Fruit fly (Drosophila melanogaster) whole organism, embryonic: ENCODE measurements around the gene bol.
A peak's percentile ranks its signal among the peaks of the same experiment; 100 is the strongest.

Experiments
- Asciz ChIP-seq: fragments of 200-800 bp; sonication (Bioruptor generic); optimal IDR thresholded peaks from 2 replicates; lab custom pipeline; 2017; ENCODE audit warnings: missing biosample characterization, mild to moderate bottlenecking, missing genetic modification characterization, missing genetic modification reagents
- Atf6 ChIP-seq: fragments of 200-800 bp; sonication (Bioruptor generic); IDR thresholded peaks from 2 replicates; pipeline ENCODE4 v1.3.6; 2022; ENCODE audit warnings: missing biosample characterization, missing genetic modification characterization
- CG12299 ChIP-seq: fragments of 200-800 bp; sonication (Bioruptor generic); optimal IDR thresholded peaks from 2 replicates; lab custom pipeline; 2018; ENCODE audit warnings: missing biosample characterization, mild to moderate bottlenecking, missing genetic modification characterization
- CG12391 ChIP-seq: fragments of 200-800 bp; sonication (Bioruptor generic); optimal IDR thresholded peaks from 3 replicates; lab custom pipeline; 2018; ENCODE audit warnings: missing biosample characterization, mild to moderate bottlenecking, missing genetic modification characterization, moderate library complexity
- CG13287 ChIP-seq: fragments of 200-800 bp; sonication (Bioruptor generic); IDR thresholded peaks from 2 replicates; pipeline ENCODE4 v1.3.6; 2022; ENCODE audit warnings: missing biosample characterization, missing genetic modification characterization; ENCODE audit not compliant: partially characterized antibody
- CG13424 ChIP-seq: fragments of 200-800 bp; sonication (Bioruptor generic); optimal IDR thresholded peaks from 2 replicates; lab custom pipeline; 2019; ENCODE audit warnings: missing biosample characterization, mild to moderate bottlenecking, missing genetic modification characterization, moderate library complexity
- CG13894 ChIP-seq: fragments of 200-800 bp; sonication (Bioruptor generic); optimal IDR thresholded peaks from 3 replicates; lab custom pipeline; 2018; ENCODE audit warnings: missing biosample characterization, mild to moderate bottlenecking, missing genetic modification characterization, moderate library complexity
- CG14014 ChIP-seq: fragments of 200-800 bp; sonication (Bioruptor generic); IDR thresholded peaks from 2 replicates; pipeline ENCODE4 v1.3.6; 2022; ENCODE audit warnings: missing biosample characterization, missing genetic modification characterization
- CG16815 ChIP-seq: fragments of 200-800 bp; sonication (Bioruptor generic); optimal IDR thresholded peaks from 3 replicates; lab custom pipeline; 2017; ENCODE audit warnings: missing biosample characterization, mild to moderate bottlenecking, missing genetic modification characterization
- CG1832 ChIP-seq: fragments of 200-800 bp; sonication (Bioruptor generic); optimal IDR thresholded peaks from 2 replicates; lab custom pipeline; 2017; ENCODE audit warnings: missing biosample characterization, mild to moderate bottlenecking, missing genetic modification characterization, inconsistent platforms
- CG2712 ChIP-seq: fragments of 200-800 bp; optimal IDR thresholded peaks from 3 replicates; lab custom pipeline; 2019; ENCODE audit warnings: missing biosample characterization, mild to moderate bottlenecking, missing genetic modification characterization, moderate library complexity
- CG31441 ChIP-seq: fragments of 200-800 bp; sonication (Bioruptor generic); IDR thresholded peaks from 2 replicates; pipeline ENCODE4 v1.3.6; 2022; ENCODE audit warnings: missing biosample characterization, missing genetic modification characterization
- CG32532 ChIP-seq: fragments of 200-800 bp; sonication (Bioruptor generic); IDR thresholded peaks from 2 replicates; pipeline ENCODE4 v1.3.6; 2022; ENCODE audit warnings: missing biosample characterization, missing genetic modification characterization
- CG32767 ChIP-seq: fragments of 200-800 bp; sonication (Bioruptor generic); IDR thresholded peaks from 2 replicates; pipeline ENCODE4 v1.3.6; 2022; ENCODE audit warnings: missing biosample characterization, missing genetic modification characterization
- CG34376 ChIP-seq: fragments of 200-800 bp; sonication (Bioruptor generic); optimal IDR thresholded peaks from 2 replicates; lab custom pipeline; 2018; ENCODE audit warnings: missing biosample characterization, mild to moderate bottlenecking, missing genetic modification characterization
- CG3726 ChIP-seq: fragments of 200-800 bp; sonication (Bioruptor generic); IDR thresholded peaks from 3 replicates; pipeline ENCODE4, ENCODE4 v1.3.6; 2022; ENCODE audit warnings: missing biosample characterization, missing genetic modification characterization
- CG3847 ChIP-seq: fragments of 200-800 bp; sonication (Bioruptor generic); IDR thresholded peaks from 2 replicates; pipeline ENCODE4 v1.3.6; 2022; ENCODE audit warnings: missing biosample characterization, missing genetic modification characterization
- CG9437 ChIP-seq: fragments of 200-800 bp; sonication (Bioruptor generic); optimal IDR thresholded peaks from 2 replicates; lab custom pipeline; 2018; ENCODE audit warnings: missing biosample characterization, mild to moderate bottlenecking, missing genetic modification characterization
- CG9797 ChIP-seq: fragments of 200-800 bp; sonication (Bioruptor generic); optimal IDR thresholded peaks from 3 replicates; lab custom pipeline; 2018; ENCODE audit warnings: missing biosample characterization, mild to moderate bottlenecking, missing genetic modification characterization
- CkIIα-i1 ChIP-seq: fragments of 200-800 bp; sonication (Bioruptor generic); IDR thresholded peaks from 2 replicates; pipeline ENCODE4 v1.3.6; 2022; ENCODE audit warnings: missing biosample characterization, missing genetic modification characterization
- D19A ChIP-seq: fragments of 200-800 bp; optimal IDR thresholded peaks from 3 replicates; lab custom pipeline; 2019; ENCODE audit warnings: missing biosample characterization, mild to moderate bottlenecking, missing genetic modification characterization, moderate library complexity
- Doc2 ChIP-seq: fragments of 200-800 bp; sonication (Bioruptor generic); IDR thresholded peaks from 2 replicates; pipeline ENCODE4 v1.3.6; 2022; ENCODE audit warnings: missing biosample characterization, missing genetic modification characterization
- Fer3 ChIP-seq: fragments of 200-800 bp; sonication (Bioruptor generic); optimal IDR thresholded peaks from 2 replicates; lab custom pipeline; 2018; ENCODE audit warnings: missing biosample characterization, mild to moderate bottlenecking, missing genetic modification characterization, moderate library complexity
- HmgD ChIP-seq: fragments of 200-800 bp; sonication (Bioruptor generic); optimal IDR thresholded peaks from 3 replicates; lab custom pipeline; 2016; ENCODE audit warnings: missing biosample characterization, missing genetic modification characterization
- Kr ChIP-seq: fragments of 200-800 bp; sonication (Bioruptor generic); optimal IDR thresholded peaks from 2 replicates; lab custom pipeline; 2017; ENCODE audit warnings: missing biosample characterization, mild to moderate bottlenecking, missing genetic modification characterization
- MBD-R2 ChIP-seq: fragments of 200-800 bp; sonication (Bioruptor generic); IDR thresholded peaks from 2 replicates; pipeline ENCODE4 v1.3.6; 2022; ENCODE audit warnings: missing biosample characterization, missing genetic modification characterization
- Med ChIP-seq: fragments of 200-800 bp; sonication (Bioruptor generic); peaks from one replicate; lab custom pipeline; 2016; ENCODE audit warnings: missing biosample characterization, missing genetic modification characterization, mild to moderate bottlenecking, inconsistent platforms, moderate library complexity
- NC2α ChIP-seq: fragments of 200-800 bp; sonication (Bioruptor generic); optimal IDR thresholded peaks from 2 replicates; lab custom pipeline; 2016; ENCODE audit warnings: missing biosample characterization, missing genetic modification characterization
- Oaz ChIP-seq: fragments of 200-800 bp; sonication (Bioruptor generic); IDR thresholded peaks from 2 replicates; pipeline ENCODE4 v1.3.6; 2022; ENCODE audit warnings: missing biosample characterization, missing genetic modification characterization
- Pdp1 ChIP-seq, 2 experiments: fragments of 200-800 bp; sonication (Bioruptor generic); optimal IDR thresholded peaks; 3 replicates each; lab custom pipeline; 2016; ENCODE audit warnings: missing biosample characterization in 2 of 2, missing genetic modification characterization in 2 of 2, mild to moderate bottlenecking in 1 of 2, moderate library complexity in 1 of 2
- abd-A ChIP-seq: fragments of 200-800 bp; sonication (Bioruptor generic); optimal IDR thresholded peaks from 3 replicates; lab custom pipeline; 2019; ENCODE audit warnings: missing biosample characterization, mild to moderate bottlenecking, missing genetic modification characterization, moderate library complexity
- amos ChIP-seq: fragments of 200-800 bp; sonication (Bioruptor generic); IDR thresholded peaks from 2 replicates; pipeline ENCODE4 v1.3.6; 2022; ENCODE audit warnings: missing biosample characterization, missing genetic modification characterization; ENCODE audit not compliant: partially characterized antibody
- dimm ChIP-seq: fragments of 200-800 bp; sonication (Bioruptor generic); IDR thresholded peaks from 2 replicates; pipeline ENCODE4 v1.3.6; 2022; ENCODE audit warnings: missing biosample characterization, missing genetic modification characterization
- dm ChIP-seq: fragments of 200-800 bp; sonication (Bioruptor generic); optimal IDR thresholded peaks from 3 replicates; lab custom pipeline; 2016; ENCODE audit warnings: missing biosample characterization, missing genetic modification characterization
- gsb-n ChIP-seq: fragments of 200-800 bp; sonication (Bioruptor generic); optimal IDR thresholded peaks from 3 replicates; lab custom pipeline; 2018; ENCODE audit warnings: missing biosample characterization, mild to moderate bottlenecking, missing genetic modification characterization
- hkb ChIP-seq, 2 experiments: fragments of 200-800 bp in 1 of 2; fragments of >200 bp in 1 of 2; sonication (Bioruptor generic) in 1 of 2; IDR thresholded peaks in 1 of 2; optimal IDR thresholded peaks in 1 of 2; 2 replicates each; pipeline versions ENCODE4 v1.3.6 to Lab custom; 2017 to 2022; ENCODE audit warnings: missing biosample characterization in 1 of 2, missing genetic modification characterization in 1 of 2
- kah ChIP-seq: fragments of 200-800 bp; sonication (Bioruptor generic); optimal IDR thresholded peaks from 2 replicates; lab custom pipeline; 2018; ENCODE audit warnings: missing biosample characterization, mild to moderate bottlenecking, missing genetic modification characterization
- knrl ChIP-seq: fragments of 200-800 bp; sonication (Bioruptor generic); IDR thresholded peaks from 3 replicates; pipeline ENCODE4 v1.3.6; 2022; ENCODE audit warnings: missing biosample characterization, missing genetic modification characterization; ENCODE audit not compliant: partially characterized antibody
- mld ChIP-seq: fragments of 200-800 bp; sonication (Bioruptor generic); IDR thresholded peaks from 3 replicates; pipeline ENCODE4 v1.3.6; 2022; ENCODE audit warnings: missing biosample characterization, missing genetic modification characterization; ENCODE audit not compliant: partially characterized antibody
- nau ChIP-seq: fragments of 200-800 bp; sonication (Bioruptor generic); optimal IDR thresholded peaks from 3 replicates; lab custom pipeline; 2017; ENCODE audit warnings: missing biosample characterization, mild to moderate bottlenecking, missing genetic modification characterization, missing genetic modification reagents
- oc ChIP-seq: fragments of 200-800 bp; sonication (Bioruptor generic); optimal IDR thresholded peaks from 2 replicates; lab custom pipeline; 2018; ENCODE audit warnings: missing biosample characterization, mild to moderate bottlenecking, missing genetic modification characterization, moderate library complexity
- org-1 ChIP-seq: fragments of 200-800 bp; sonication (Bioruptor generic); optimal IDR thresholded peaks from 2 replicates; lab custom pipeline; 2017; ENCODE audit warnings: missing biosample characterization, missing genetic modification characterization
- pros ChIP-seq: fragments of 200-800 bp; sonication (Bioruptor generic); optimal IDR thresholded peaks from 3 replicates; lab custom pipeline; 2019; ENCODE audit warnings: missing biosample characterization, mild to moderate bottlenecking, missing genetic modification characterization, moderate library complexity
- psq ChIP-seq: fragments of 200-800 bp; sonication (Bioruptor generic); optimal IDR thresholded peaks from 2 replicates; lab custom pipeline; 2017; ENCODE audit warnings: missing biosample characterization, missing genetic modification characterization
- sqz ChIP-seq: fragments of 200-800 bp; sonication (Bioruptor generic); optimal IDR thresholded peaks from 3 replicates; lab custom pipeline; 2018; ENCODE audit warnings: missing biosample characterization, mild to moderate bottlenecking, missing genetic modification characterization
- unc-4 ChIP-seq: fragments of 200-800 bp; sonication (Bioruptor generic); IDR thresholded peaks from 2 replicates; pipeline ENCODE4 v1.3.6; 2022; ENCODE audit warnings: missing biosample characterization, missing genetic modification characterization; ENCODE audit not compliant: partially characterized antibody
- unpg ChIP-seq: fragments of 200-800 bp; sonication (Bioruptor generic); optimal IDR thresholded peaks from 3 replicates; lab custom pipeline; 2018; ENCODE audit warnings: missing biosample characterization, mild to moderate bottlenecking, missing genetic modification characterization, moderate library complexity
- zf30C ChIP-seq: fragments of 200-800 bp; sonication (Bioruptor generic); optimal IDR thresholded peaks from 3 replicates; lab custom pipeline; 2018; ENCODE audit warnings: missing biosample characterization, mild to moderate bottlenecking, missing genetic modification characterization
- zfh1 ChIP-seq: fragments of 200-800 bp; sonication (Bioruptor generic); IDR thresholded peaks from 3 replicates; pipeline ENCODE4 v1.3.6; 2022; ENCODE audit warnings: missing biosample characterization, missing genetic modification characterization

The bol gene

dm6 chr3L:9134349-9134748, at the start of gene bol, which contains the start of gene Dhpr (continued):
- peak; percentile 39 for TF ChIP-seq Asciz (GFP tag; lab: Kevin White, UChicago)
- TF ChIP-seq Fer3 = no peak
- peak; percentile 38; the same call in 1 of the 2 replicates for TF ChIP-seq CG3847 (GFP tag; lab: Robert Waterston, UW)
- no peak; the same call in 1 of the 2 replicates for TF ChIP-seq CG32532 (GFP tag; lab: Robert Waterston, UW)
- peak; percentile 4; the same call in 1 of the 3 replicates for TF ChIP-seq zfh1
- TF ChIP-seq CG34376 = peak; percentile 52
- TF ChIP-seq kah (GFP tag; lab: Kevin White, UChicago) = peak; percentile 96
- peak; percentile 98 for TF ChIP-seq CG9797 (GFP tag; lab: Kevin White, UChicago)
- TF ChIP-seq Pdp1 (GFP tag; optimal IDR thresholded peaks at IDR 0.05; lab: Kevin White, UChicago) = peak in 1 of 2 experiments; percentile 44
- no peak for TF ChIP-seq D19A (tag; lab: Kevin White, UChicago)
- peak; percentile 81 for TF ChIP-seq Med (GFP tag; lab: Kevin White, UChicago)
- TF ChIP-seq unpg (GFP tag; lab: Kevin White, UChicago) = peak; percentile 0
- TF ChIP-seq CG16815 (GFP tag; lab: Kevin White, UChicago) = no peak
- peak; percentile 75 for TF ChIP-seq HmgD (GFP tag; lab: Kevin White, UChicago)
- TF ChIP-seq CG1832 (GFP tag; lab: Kevin White, UChicago) = peak; percentile 67
- peak; percentile 12 for TF ChIP-seq CG12391 (tag; lab: Kevin White, UChicago)
- TF ChIP-seq knrl (GFP tag; lab: Robert Waterston, UW) = peak; percentile 35; the same call in 1 of the 3 replicates
- peak; percentile 26 for TF ChIP-seq oc (tag; lab: Kevin White, UChicago)
- peak; percentile 56 for TF ChIP-seq abd-A (tag; lab: Kevin White, UChicago)
- peak; percentile 21; the same call in 1 of the 2 replicates for TF ChIP-seq CG31441 (GFP tag; lab: Robert Waterston, UW)
- TF ChIP-seq CG13424 = no peak
- TF ChIP-seq CG13287 (GFP tag; lab: Robert Waterston, UW) = peak; percentile 75
- peak; percentile 42 for TF ChIP-seq dm (GFP tag; lab: Kevin White, UChicago)
- peak; percentile 43; the same call in 1 of the 2 replicates for TF ChIP-seq amos (GFP tag; lab: Robert Waterston, UW)
- TF ChIP-seq CG13894 (tag; lab: Kevin White, UChicago) = peak; percentile 68
- TF ChIP-seq MBD-R2 (GFP tag; lab: Robert Waterston, UW) = peak; percentile 96
- TF ChIP-seq zf30C (GFP tag; lab: Kevin White, UChicago) = no peak
- TF ChIP-seq CG3726 (GFP tag; lab: Robert Waterston, UW) = no peak
- peak; percentile 2 for TF ChIP-seq CG2712 (tag; lab: Kevin White, UChicago)
- peak; percentile 83 for TF ChIP-seq CG9437 (GFP tag; lab: Kevin White, UChicago)
- no peak for TF ChIP-seq hkb (optimal IDR thresholded peaks at IDR 0.05; lab: Kevin White, UChicago)
- TF ChIP-seq hkb (GFP tag; IDR thresholded peaks at IDR 0.05; lab: Robert Waterston, UW) = peak; percentile 33; the same call in 1 of the 2 replicates
- TF ChIP-seq CG14014 (GFP tag; lab: Robert Waterston, UW) = 0 out of 2 replicates have a peak, but pooled peaks have one; percentile 6
- TF ChIP-seq NC2α (GFP tag; lab: Kevin White, UChicago) = no peak
- TF ChIP-seq CG12299 (tag; lab: Kevin White, UChicago) = peak; percentile 31
- peak; percentile 22 for TF ChIP-seq gsb-n
- TF ChIP-seq dimm = no peak
- no peak for TF ChIP-seq pros (GFP tag; lab: Kevin White, UChicago)
- TF ChIP-seq sqz (GFP tag; lab: Kevin White, UChicago) = peak; percentile 49
- peak; percentile 35; the same call in 1 of the 2 replicates for TF ChIP-seq Atf6 (GFP tag; lab: Robert Waterston, UW)
- peak; percentile 17; the same call in 1 of the 2 replicates for TF ChIP-seq CG32767 (GFP tag; lab: Robert Waterston, UW)
- no peak for TF ChIP-seq CkIIα-i1 (GFP tag; lab: Robert Waterston, UW)
- no peak for TF ChIP-seq mld
- no peak for TF ChIP-seq psq (GFP tag; lab: Kevin White, UChicago)
- no peak for TF ChIP-seq Doc2 (GFP tag; lab: Robert Waterston, UW)
- peak; percentile 56 for TF ChIP-seq unc-4
- no peak for TF ChIP-seq Kr (GFP tag; lab: Kevin White, UChicago)
- TF ChIP-seq Oaz (GFP tag; lab: Robert Waterston, UW) = no peak
- no peak for TF ChIP-seq org-1 (GFP tag; lab: Kevin White, UChicago)
- TF ChIP-seq nau = no peak
